Fruit fly (Drosophila melanogaster): ENCODE measurements around the gene CG3792.
A peak's percentile ranks its signal among the peaks of the same experiment; 100 is the strongest.

CG3792 gene

dm6 chr2L:4981278-4981966, 4.3 kb downstream of the CG3792 start, which contains the start of the genes CG8892 and CG34126 (continued):
- TF ChIP-seq CG3919 (GFP tag; optimal IDR thresholded peaks at IDR 0.05): peak; percentile 98
- TF ChIP-seq Eip75B (GFP tag; optimal IDR thresholded peaks at IDR 0.05): peak; percentile 96
- peak; percentile 93 for TF ChIP-seq CG6808 (GFP tag; optimal IDR thresholded peaks at IDR 0.05)
- TF ChIP-seq eg (GFP tag; IDR thresholded peaks at IDR 0.05): peak; percentile 89
- TF ChIP-seq CG6792 (GFP tag; optimal IDR thresholded peaks at IDR 0.05): peak; percentile 95
- peak; percentile 87 for TF ChIP-seq Eip93F (GFP tag; optimal IDR thresholded peaks at IDR 0.05)
- TF ChIP-seq fkh (GFP tag; optimal IDR thresholded peaks at IDR 0.05): peak; percentile 81
- TF ChIP-seq dac (GFP tag; optimal IDR thresholded peaks at IDR 0.05): peak; percentile 96
- peak; percentile 96 for TF ChIP-seq fd59A (GFP tag; optimal IDR thresholded peaks at IDR 0.05)

dm6 chr2L:4982098-4982646, 5.1 kb downstream of the CG3792 start:
- TF ChIP-seq Ets21C (GFP tag; optimal IDR thresholded peaks at IDR 0.05) (no peak), CG31627 (GFP tag; optimal IDR thresholded peaks at IDR 0.05) (no peak), CG7368 (GFP tag; optimal IDR thresholded peaks at IDR 0.05) (no peak), dac (GFP tag; optimal IDR thresholded peaks at IDR 0.05) (no peak), pdm3 (GFP tag; optimal IDR thresholded peaks at IDR 0.05) (no peak), CG8119 (GFP tag; IDR thresholded peaks at IDR 0.05) (no peak), CG8319 (GFP tag; optimal IDR thresholded peaks at IDR 0.05) (no peak), Lpt (GFP tag; optimal IDR thresholded peaks at IDR 0.05) (no peak), CG32006 (GFP tag; optimal IDR thresholded peaks at IDR 0.05) (no peak), fd59A (GFP tag; optimal IDR thresholded peaks at IDR 0.05) (no peak), spab (GFP tag; optimal IDR thresholded peaks at IDR 0.05) (no peak), Eip75B (GFP tag; optimal IDR thresholded peaks at IDR 0.05) (no peak), CG6808 (GFP tag; optimal IDR thresholded peaks at IDR 0.05) (no peak), CG9139 (GFP tag; optimal IDR thresholded peaks at IDR 0.05) (no peak), CG16779 (tag; optimal IDR thresholded peaks at IDR 0.05) (no peak)

dm6 chr2L:4995010-4995836, 18.1 kb downstream of the CG3792 start:
- no peak for TF ChIP-seq CG10669 (GFP tag; optimal IDR thresholded peaks at IDR 0.05)
- TF ChIP-seq CG10631 (GFP tag; optimal IDR thresholded peaks at IDR 0.05): no peak
- TF ChIP-seq Hr4 (GFP tag; optimal IDR thresholded peaks at IDR 0.05): no peak
- no peak for TF ChIP-seq Sox14 (GFP tag; optimal IDR thresholded peaks at IDR 0.05)
- no peak for TF ChIP-seq CG11294 (GFP tag; IDR thresholded peaks at IDR 0.05)
- no peak for TF ChIP-seq acj6 (GFP tag; optimal IDR thresholded peaks at IDR 0.05)
- no peak for TF ChIP-seq CG32006 (GFP tag; optimal IDR thresholded peaks at IDR 0.05)
- no peak for TF ChIP-seq cyc (GFP tag; optimal IDR thresholded peaks at IDR 0.05)
- no peak for TF ChIP-seq CG3032 (tag; optimal IDR thresholded peaks at IDR 0.05)
- no peak for TF ChIP-seq topi (GFP tag; optimal IDR thresholded peaks at IDR 0.05)
- TF ChIP-seq CG34406 (GFP tag; optimal IDR thresholded peaks at IDR 0.05): no peak
- no peak for TF ChIP-seq CG11762 (GFP tag; optimal IDR thresholded peaks at IDR 0.05; ENCODE audit: insufficient read depth)
- TF ChIP-seq CG9139 (GFP tag; optimal IDR thresholded peaks at IDR 0.05): no peak
- no peak for TF ChIP-seq CG11902 (GFP tag; optimal IDR thresholded peaks at IDR 0.05)

DNA sequence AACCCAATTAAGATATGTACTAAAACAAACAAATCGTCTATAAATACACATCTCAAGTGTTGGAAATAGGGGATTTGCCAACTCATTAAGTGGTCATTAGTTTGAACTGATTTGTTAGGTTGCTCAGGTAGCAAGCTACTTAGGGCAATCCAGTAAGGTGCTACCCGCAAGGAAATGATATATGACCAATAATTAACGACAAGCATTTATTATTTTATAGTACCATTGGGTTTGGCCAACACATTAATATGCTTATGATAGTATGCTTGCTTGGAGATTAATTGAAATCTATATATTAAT, 18.7 kb downstream of the CG3792 start:
- TF ChIP-seq CG6808 (GFP tag; optimal IDR thresholded peaks at IDR 0.05) (no peak), fkh (GFP tag; optimal IDR thresholded peaks at IDR 0.05) (peak; percentile 27)

Data from whole organism, prepupa.